Fruit fly (Drosophila melanogaster) whole organism, embryonic: ENCODE data around the gene CG17364.

Source experiments
- Atf6 ChIP-seq: fragments of 200-800 bp; sonication (Bioruptor generic); IDR thresholded peaks from 2 replicates; pipeline ENCODE4 v1.3.6; 2022; ENCODE audit warnings: missing biosample characterization, missing genetic modification characterization
- Awh ChIP-seq: fragments of 200-800 bp; sonication (Bioruptor generic); IDR thresholded peaks from 2 replicates; pipeline ENCODE4, ENCODE4 v1.3.6; 2022; ENCODE audit warnings: missing biosample characterization, missing genetic modification characterization
- CG10321 ChIP-seq: fragments of 200-800 bp; sonication (Bioruptor generic); IDR thresholded peaks from 2 replicates; pipeline ENCODE4 v1.3.6; 2022; ENCODE audit warnings: missing biosample characterization, missing genetic modification characterization
- CG10366 ChIP-seq: fragments of 200-800 bp; sonication (Bioruptor generic); IDR thresholded peaks from 2 replicates; pipeline ENCODE4 v1.3.6; 2022; ENCODE audit warnings: missing biosample characterization, missing genetic modification characterization
- CG10959 ChIP-seq: fragments of 200-800 bp; sonication (Bioruptor generic); IDR thresholded peaks from 2 replicates; pipeline ENCODE4 v1.3.6; 2022; ENCODE audit warnings: missing biosample characterization, missing genetic modification characterization
- CG12299 ChIP-seq: fragments of 200-800 bp; sonication (Bioruptor generic); optimal IDR thresholded peaks from 2 replicates; lab custom pipeline; 2018; ENCODE audit warnings: missing biosample characterization, mild to moderate bottlenecking, missing genetic modification characterization
- CG13123 ChIP-seq: fragments of 200-800 bp; sonication (Bioruptor generic); optimal IDR thresholded peaks from 2 replicates; lab custom pipeline; 2016; ENCODE audit warnings: missing biosample characterization, missing genetic modification characterization
- CG16863 ChIP-seq: fragments of 200-800 bp; sonication (Bioruptor generic); optimal IDR thresholded peaks from 3 replicates; lab custom pipeline; 2016; ENCODE audit warnings: missing biosample characterization, missing genetic modification characterization
- CG17361 ChIP-seq: fragments of 200-800 bp; sonication (Bioruptor generic); IDR thresholded peaks from 3 replicates; pipeline ENCODE4 v1.3.6; 2022; ENCODE audit warnings: missing biosample characterization, missing genetic modification characterization
- CG1792 ChIP-seq: fragments of 200-800 bp; sonication (Bioruptor generic); optimal IDR thresholded peaks from 2 replicates; lab custom pipeline; 2016; ENCODE audit warnings: missing biosample characterization, missing genetic modification characterization
- CG2129 ChIP-seq: fragments of 200-800 bp; sonication (Bioruptor generic); IDR thresholded peaks from 2 replicates; pipeline ENCODE4 v1.3.6; 2022; ENCODE audit warnings: missing biosample characterization, missing genetic modification characterization; ENCODE audit not compliant: partially characterized antibody
- CG3065 ChIP-seq: fragments of 200-800 bp; sonication (Bioruptor generic); optimal IDR thresholded peaks from 2 replicates; lab custom pipeline; 2016; ENCODE audit warnings: missing biosample characterization, missing genetic modification characterization
- CG31224 ChIP-seq: fragments of 200-800 bp; sonication (Bioruptor generic); IDR thresholded peaks from 2 replicates; pipeline ENCODE4 v1.3.6; 2022; ENCODE audit warnings: missing biosample characterization, missing genetic modification characterization
- CG31441 ChIP-seq: fragments of 200-800 bp; sonication (Bioruptor generic); IDR thresholded peaks from 2 replicates; pipeline ENCODE4 v1.3.6; 2022; ENCODE audit warnings: missing biosample characterization, missing genetic modification characterization
- CG42726 ChIP-seq: fragments of 200-800 bp; sonication (Bioruptor generic); IDR thresholded peaks from 2 replicates; pipeline ENCODE4 v1.3.6; 2022; ENCODE audit warnings: missing biosample characterization, missing genetic modification characterization; ENCODE audit not compliant: partially characterized antibody
- CG4282 ChIP-seq: fragments of 200-800 bp; sonication (Bioruptor generic); optimal IDR thresholded peaks from 2 replicates; lab custom pipeline; 2016; ENCODE audit warnings: missing biosample characterization, missing genetic modification characterization
- CG4424 ChIP-seq: fragments of 200-800 bp; sonication (Bioruptor generic); optimal IDR thresholded peaks from 3 replicates; lab custom pipeline; 2016; ENCODE audit warnings: missing biosample characterization, missing genetic modification characterization
- CG5245 ChIP-seq: fragments of 200-800 bp; sonication (Bioruptor generic); optimal IDR thresholded peaks from 3 replicates; lab custom pipeline; 2016; ENCODE audit warnings: missing biosample characterization, missing genetic modification characterization
- CG6254 ChIP-seq: fragments of 200-800 bp; sonication (Bioruptor generic); optimal IDR thresholded peaks from 3 replicates; lab custom pipeline; 2017; ENCODE audit warnings: mild to moderate bottlenecking, missing biosample characterization, missing genetic modification reagents, missing genetic modification characterization
- CG6654 ChIP-seq: fragments of 200-800 bp; sonication (Bioruptor generic); optimal IDR thresholded peaks from 2 replicates; lab custom pipeline; 2017; ENCODE audit warnings: missing biosample characterization, mild to moderate bottlenecking, missing genetic modification characterization
- CG7745 ChIP-seq: fragments of 200-800 bp; sonication (Bioruptor generic); optimal IDR thresholded peaks from 2 replicates; lab custom pipeline; 2018; ENCODE audit warnings: missing biosample characterization, mild to moderate bottlenecking, missing genetic modification characterization, moderate library complexity
- CG7963 ChIP-seq: fragments of 200-800 bp; sonication (Bioruptor generic); IDR thresholded peaks from 3 replicates; pipeline ENCODE4 v1.3.6; 2022; ENCODE audit warnings: missing biosample characterization, missing genetic modification characterization; ENCODE audit not compliant: partially characterized antibody
- CG8388 ChIP-seq: fragments of 200-800 bp; sonication (Bioruptor generic); optimal IDR thresholded peaks from 2 replicates; lab custom pipeline; 2019; ENCODE audit warnings: missing biosample characterization, mild to moderate bottlenecking, missing genetic modification characterization, moderate library complexity
- D19A ChIP-seq: fragments of 200-800 bp; optimal IDR thresholded peaks from 3 replicates; lab custom pipeline; 2019; ENCODE audit warnings: missing biosample characterization, mild to moderate bottlenecking, missing genetic modification characterization, moderate library complexity
- Ets65A ChIP-seq: fragments of 200-800 bp; sonication (Bioruptor generic); peaks from one replicate; lab custom pipeline; 2016; ENCODE audit warnings: missing biosample characterization, missing genetic modification characterization
- H2.0 ChIP-seq: fragments of 200-800 bp; sonication (Bioruptor generic); IDR thresholded peaks from 2 replicates; pipeline ENCODE4 v1.3.6; 2022; ENCODE audit warnings: missing biosample characterization, missing genetic modification characterization
- HLH3B ChIP-seq: fragments of 200-800 bp; sonication (Bioruptor generic); IDR thresholded peaks from 2 replicates; pipeline ENCODE4 v1.3.6; 2022; ENCODE audit warnings: missing biosample characterization, missing genetic modification characterization
- HmgD ChIP-seq: fragments of 200-800 bp; sonication (Bioruptor generic); optimal IDR thresholded peaks from 3 replicates; lab custom pipeline; 2016; ENCODE audit warnings: missing biosample characterization, missing genetic modification characterization
- HmgZ ChIP-seq: fragments of 200-800 bp; sonication (Bioruptor generic); optimal IDR thresholded peaks from 2 replicates; lab custom pipeline; 2018; ENCODE audit warnings: missing biosample characterization, mild to moderate bottlenecking, missing genetic modification characterization
- Hmr ChIP-seq: fragments of 200-800 bp; sonication (Bioruptor generic); optimal IDR thresholded peaks from 3 replicates; lab custom pipeline; 2017; ENCODE audit warnings: mild to moderate bottlenecking, missing biosample characterization, missing genetic modification reagents, missing genetic modification characterization
- MBD-R2 ChIP-seq: fragments of 200-800 bp; sonication (Bioruptor generic); IDR thresholded peaks from 2 replicates; pipeline ENCODE4 v1.3.6; 2022; ENCODE audit warnings: missing biosample characterization, missing genetic modification characterization
- Mrtf ChIP-seq: fragments of 200-800 bp; sonication (Bioruptor generic); IDR thresholded peaks from 3 replicates; pipeline ENCODE4 v1.3.6; 2022; ENCODE audit warnings: missing biosample characterization, missing genetic modification characterization
- Oli ChIP-seq: fragments of 200-800 bp; sonication (Bioruptor generic); optimal IDR thresholded peaks from 2 replicates; lab custom pipeline; 2018; ENCODE audit warnings: missing biosample characterization, mild to moderate bottlenecking, missing genetic modification characterization, moderate library complexity
- Tbp ChIP-seq: fragments of >200 bp; optimal IDR thresholded peaks from 2 replicates; lab custom pipeline; 2018; ENCODE audit warnings: missing biosample characterization, missing genetic modification characterization
- az2 ChIP-seq: fragments of 200-800 bp; sonication (Bioruptor generic); optimal IDR thresholded peaks from 3 replicates; lab custom pipeline; 2016; ENCODE audit warnings: missing biosample characterization, missing genetic modification characterization
- br ChIP-seq: fragments of >200 bp; optimal IDR thresholded peaks from 2 replicates; lab custom pipeline; 2017
- dysf ChIP-seq: fragments of 200-800 bp; sonication (Bioruptor generic); IDR thresholded peaks from 3 replicates; pipeline ENCODE4 v1.3.6; 2022; ENCODE audit warnings: missing biosample characterization, missing genetic modification characterization
- emc ChIP-seq: fragments of 200-800 bp; sonication (Bioruptor generic); optimal IDR thresholded peaks from 2 replicates; lab custom pipeline; 2016; ENCODE audit warnings: missing biosample characterization, missing genetic modification characterization
- hkb ChIP-seq, 2 experiments: fragments of 200-800 bp in 1 of 2; fragments of >200 bp in 1 of 2; sonication (Bioruptor generic) in 1 of 2; IDR thresholded peaks in 1 of 2; optimal IDR thresholded peaks in 1 of 2; 2 replicates each; pipeline versions ENCODE4 v1.3.6 to Lab custom; 2017 to 2022; ENCODE audit warnings: missing biosample characterization in 1 of 2, missing genetic modification characterization in 1 of 2
- inv ChIP-seq: fragments of 200-800 bp; sonication (Bioruptor generic); IDR thresholded peaks from 2 replicates; pipeline ENCODE4 v1.3.6; 2022; ENCODE audit warnings: missing biosample characterization, missing genetic modification characterization; ENCODE audit not compliant: partially characterized antibody
- klu ChIP-seq: fragments of 200-800 bp; sonication (Bioruptor generic); IDR thresholded peaks from 2 replicates; pipeline ENCODE4 v1.3.6; 2022; ENCODE audit warnings: missing biosample characterization, missing genetic modification characterization
- otp ChIP-seq: fragments of 200-800 bp; sonication (Bioruptor generic); IDR thresholded peaks from 3 replicates; pipeline ENCODE4, ENCODE4 v1.3.6; 2022; ENCODE audit warnings: missing biosample characterization, missing genetic modification characterization
- pfk ChIP-seq: fragments of 200-800 bp; sonication (Bioruptor generic); optimal IDR thresholded peaks from 2 replicates; lab custom pipeline; 2018; ENCODE audit warnings: missing biosample characterization, mild to moderate bottlenecking, missing genetic modification characterization, moderate library complexity
- ranshi ChIP-seq: fragments of 200-800 bp; sonication (Bioruptor generic); IDR thresholded peaks from 2 replicates; pipeline ENCODE4 v1.3.6; 2022; ENCODE audit warnings: missing biosample characterization, missing genetic modification characterization
- rib ChIP-seq: fragments of 200-800 bp; sonication (Bioruptor generic); IDR thresholded peaks from 2 replicates; pipeline ENCODE4 v1.3.6; 2022; ENCODE audit warnings: missing biosample characterization, missing genetic modification characterization
- sisA ChIP-seq: fragments of 200-800 bp; sonication (Bioruptor generic); IDR thresholded peaks from 2 replicates; pipeline ENCODE4 v1.3.6; 2022; ENCODE audit warnings: missing biosample characterization, missing genetic modification characterization
- sob ChIP-seq: fragments of 200-800 bp; sonication (Bioruptor generic); IDR thresholded peaks from 2 replicates; pipeline ENCODE4 v1.3.6; 2022; ENCODE audit warnings: missing biosample characterization, missing genetic modification characterization
- sr ChIP-seq: fragments of 200-800 bp; sonication (Bioruptor generic); IDR thresholded peaks from 3 replicates; pipeline ENCODE4 v1.3.6; 2022; ENCODE audit warnings: missing biosample characterization, missing genetic modification characterization
- sug ChIP-seq: fragments of 200-800 bp; optimal IDR thresholded peaks from 2 replicates; lab custom pipeline; 2019; ENCODE audit warnings: missing biosample characterization, mild to moderate bottlenecking, missing genetic modification characterization, moderate library complexity
- tin ChIP-seq: fragments of 200-800 bp; sonication (Bioruptor generic); optimal IDR thresholded peaks from 3 replicates; lab custom pipeline; 2016; ENCODE audit warnings: missing biosample characterization, missing genetic modification characterization
- wdn ChIP-seq: fragments of 200-800 bp; sonication (Bioruptor generic); IDR thresholded peaks from 2 replicates; pipeline ENCODE4 v1.3.6; 2022; ENCODE audit warnings: missing biosample characterization, missing genetic modification characterization
- z ChIP-seq: fragments of 200-800 bp; sonication (Bioruptor generic); IDR thresholded peaks from 3 replicates; pipeline ENCODE4 v1.3.6; 2022; ENCODE audit warnings: missing biosample characterization, missing genetic modification characterization

Gene CG17364

dm6 chr3L:13957212-13957668 is 36.0 kb downstream of the CG17364 start (continued):
- TF ChIP-seq br (lab: Kevin White, UChicago) (no peak), CG12299 (tag; lab: Kevin White, UChicago) (peak; percentile 22), rib (GFP tag; lab: Robert Waterston, UW) (no peak), Mrtf (no peak), az2 (GFP tag; lab: Kevin White, UChicago) (peak; percentile 79), HmgD (no peak), CG2129 (GFP tag; lab: Robert Waterston, UW) (no peak), CG8388 (GFP tag; lab: Kevin White, UChicago) (peak; percentile 64), dysf (peak; percentile 51), CG4282 (GFP tag; lab: Kevin White, UChicago) (no peak), CG42726 (GFP tag; lab: Robert Waterston, UW) (no peak), CG31441 (GFP tag; lab: Robert Waterston, UW) (peak; percentile 85), sug (no peak), Atf6 (GFP tag; lab: Robert Waterston, UW) (no peak), CG16863 (peak; percentile 4), Hmr (GFP tag; lab: Kevin White, UChicago) (no peak), sisA (GFP tag; lab: Robert Waterston, UW) (peak; percentile 29; the same call in 1 of the 2 replicates), otp (no peak), HmgZ (no peak), inv (GFP tag; lab: Robert Waterston, UW) (no peak), CG1792 (GFP tag; lab: Kevin White, UChicago) (no peak), CG7745 (no peak), Awh (GFP tag; lab: Robert Waterston, UW) (0 out of 2 replicates have a peak, but pooled peaks have one; percentile 5), CG10321 (no peak), CG13123 (no peak), CG7963 (GFP tag; lab: Robert Waterston, UW) (no peak), sob (GFP tag; lab: Robert Waterston, UW) (no peak), hkb (optimal IDR thresholded peaks at IDR 0.05; lab: Kevin White, UChicago) (no peak), hkb (GFP tag; IDR thresholded peaks at IDR 0.05; lab: Robert Waterston, UW) (peak; percentile 63), CG31224 (GFP tag; lab: Robert Waterston, UW) (no peak), D19A (tag; lab: Kevin White, UChicago) (peak; percentile 73), CG17361 (GFP tag; lab: Robert Waterston, UW) (peak; percentile 89), pfk (GFP tag; lab: Kevin White, UChicago) (no peak), sr (GFP tag; lab: Robert Waterston, UW) (no peak), Oli (peak; percentile 83), CG6254 (GFP tag; lab: Kevin White, UChicago) (peak; percentile 63), CG10366 (GFP tag; lab: Robert Waterston, UW) (peak; percentile 51), CG4424 (GFP tag; lab: Kevin White, UChicago) (peak; percentile 87), Ets65A (GFP tag; lab: Kevin White, UChicago) (peak; percentile 44), tin (peak; percentile 63), CG5245 (GFP tag; lab: Kevin White, UChicago) (peak; percentile 51), ranshi (GFP tag; lab: Robert Waterston, UW) (peak; percentile 41; the same call in 1 of the 2 replicates), H2.0 (GFP tag; lab: Robert Waterston, UW) (no peak; the same call in 1 of the 2 replicates), wdn (GFP tag; lab: Robert Waterston, UW) (0 out of 2 replicates have a peak, but pooled peaks have one; percentile 7), CG10959 (0 out of 2 replicates have a peak, but pooled peaks have one; percentile 35), CG3065 (GFP tag; lab: Kevin White, UChicago) (peak; percentile 53), z (GFP tag; lab: Robert Waterston, UW) (no peak), Tbp (GFP tag; lab: Kevin White, UChicago) (no peak), MBD-R2 (no peak), HLH3B (GFP tag; lab: Robert Waterston, UW) (peak; percentile 26; the same call in 1 of the 2 replicates), CG6654 (peak; percentile 47), emc (no peak), klu (GFP tag; lab: Robert Waterston, UW) (no peak)
